Worm (Caenorhabditis elegans) whole organism, L4 larva: ENCODE measurements around the gene T16G12.8.

Source experiments
- F26F4.8 ChIP-seq: fragments of 200-800 bp; sonication (Bioruptor generic); conservative IDR thresholded peaks from 2 replicates; pipeline ENCODE4 v1.3.6; 2022; ENCODE audit warnings: missing genetic modification characterization, missing compliant biosample characterization
- F44E2.7 ChIP-seq: fragments of 200-800 bp; sonication (Bioruptor generic); IDR thresholded peaks from 2 replicates; pipeline ENCODE4 v2.1.2; 2022; ENCODE audit warnings: missing genetic modification characterization, missing compliant biosample characterization
- T20F7.1 ChIP-seq: fragments of 200-800 bp; sonication (Bioruptor generic); optimal IDR thresholded peaks from 2 replicates; lab custom pipeline; 2018; ENCODE audit warnings: mild to moderate bottlenecking, missing genetic modification characterization, missing compliant biosample characterization
- Y5F2A.4 ChIP-seq: fragments of 200-800 bp; sonication (Bioruptor generic); optimal IDR thresholded peaks from 2 replicates; lab custom pipeline; 2018; ENCODE audit warnings: mild to moderate bottlenecking, missing genetic modification characterization, missing compliant biosample characterization
- Y75B8A.6 ChIP-seq: fragments of 200-800 bp; sonication (Bioruptor generic); IDR thresholded peaks from 2 replicates; pipeline ENCODE4 v1.3.6; 2022; ENCODE audit warnings: missing genetic modification reagents, missing genetic modification characterization, missing compliant biosample characterization
- aly-2 ChIP-seq: sonication (generic microtip); optimal IDR thresholded peaks from 2 replicates; lab custom pipeline; 2018; ENCODE audit warnings: missing biosample characterization, missing genetic modification characterization
- attf-4 ChIP-seq: sonication (generic microtip); optimal IDR thresholded peaks from 3 replicates; lab custom pipeline; 2017; ENCODE audit warnings: missing biosample characterization, missing genetic modification characterization
- ceh-20 ChIP-seq: fragments of 200-800 bp; sonication (Bioruptor generic); IDR thresholded peaks from 2 replicates; pipeline ENCODE4 v1.3.6; 2022; ENCODE audit warnings: missing genetic modification reagents, missing genetic modification characterization, missing compliant biosample characterization
- ceh-82 ChIP-seq: sonication (generic microtip); optimal IDR thresholded peaks from 2 replicates; lab custom pipeline; 2017; ENCODE audit warnings: missing biosample characterization, missing genetic modification characterization
- ces-1 ChIP-seq: fragments of 150-350 bp; sonication (generic microtip); optimal IDR thresholded peaks from 4 replicates; lab custom pipeline; 2014; ENCODE audit warnings: missing biosample characterization, missing genetic modification reagents, missing genetic modification characterization
- cey-2 ChIP-seq: sonication (generic microtip); optimal IDR thresholded peaks from 3 replicates; lab custom pipeline; 2017; ENCODE audit warnings: missing genetic modification characterization, mild to moderate bottlenecking, missing compliant biosample characterization, antibody characterized with exemption, borderline replicate concordance; ENCODE audit not compliant: insufficient read depth
- daf-19 ChIP-seq: fragments of 200-800 bp; sonication (Bioruptor generic); conservative IDR thresholded peaks from 2 replicates; pipeline ENCODE4 v1.3.6; 2022; ENCODE audit warnings: missing genetic modification characterization, missing compliant biosample characterization
- dmd-6 ChIP-seq: fragments of 200-800 bp; sonication (Bioruptor generic); IDR thresholded peaks from 2 replicates; pipeline ENCODE4 v1.3.6; 2022; ENCODE audit warnings: missing genetic modification reagents, missing genetic modification characterization, missing compliant biosample characterization
- dpl-1 ChIP-seq: fragments of 150-350 bp; optimal IDR thresholded peaks from 2 replicates; lab custom pipeline; 2014; ENCODE audit warnings: missing biosample characterization, missing genetic modification reagents, missing genetic modification characterization
- duxl-1 ChIP-seq: sonication (generic microtip); optimal IDR thresholded peaks from 2 replicates; lab custom pipeline; 2016; ENCODE audit warnings: mild to moderate bottlenecking, missing genetic modification characterization, moderate library complexity, missing compliant biosample characterization; ENCODE audit not compliant: poor library complexity
- gei-8 ChIP-seq: fragments of 200-800 bp; sonication (Bioruptor generic); optimal IDR thresholded peaks from 2 replicates; lab custom pipeline; 2018; ENCODE audit warnings: mild to moderate bottlenecking, missing genetic modification characterization, missing compliant biosample characterization
- hlh-30 ChIP-seq: sonication (generic microtip); optimal IDR thresholded peaks from 2 replicates; lab custom pipeline; 2017; ENCODE audit warnings: antibody characterized with exemption, mild to moderate bottlenecking, missing genetic modification characterization, missing compliant biosample characterization; ENCODE audit not compliant: insufficient read depth
- lin-29 ChIP-seq: fragments of 200-800 bp; sonication (Bioruptor generic); IDR thresholded peaks from 2 replicates; pipeline ENCODE4 v1.3.6; 2022; ENCODE audit warnings: missing genetic modification reagents, missing genetic modification characterization, missing compliant biosample characterization
- lin-38 ChIP-seq: fragments of 200-800 bp; sonication (Bioruptor generic); IDR thresholded peaks from 2 replicates; pipeline ENCODE4 v1.3.6; 2022; ENCODE audit warnings: missing genetic modification reagents, missing genetic modification characterization, missing compliant biosample characterization
- lin-39 ChIP-seq: fragments of 150-350 bp; optimal IDR thresholded peaks from 2 replicates; lab custom pipeline; 2014; ENCODE audit warnings: missing biosample characterization, missing genetic modification reagents, missing genetic modification characterization
- lir-3 ChIP-seq: sonication (generic microtip); optimal IDR thresholded peaks from 2 replicates; lab custom pipeline; 2016; ENCODE audit warnings: mild to moderate bottlenecking, missing genetic modification characterization, missing compliant biosample characterization
- lsy-2 ChIP-seq, 2 experiments: fragments of 150-350 bp in 1 of 2; sonication (generic microtip) in 1 of 2; optimal IDR thresholded peaks; 2 replicates each; lab custom pipeline; 2014 to 2017; ENCODE audit warnings: missing biosample characterization in 2 of 2, missing genetic modification characterization in 2 of 2
- madf-9 ChIP-seq: fragments of 200-800 bp; sonication (Bioruptor generic); conservative IDR thresholded peaks from 2 replicates; pipeline ENCODE4 v1.3.6; 2022; ENCODE audit warnings: missing genetic modification reagents, missing genetic modification characterization, missing compliant biosample characterization
- mes-2 ChIP-seq: sonication (generic microtip); optimal IDR thresholded peaks from 2 replicates; lab custom pipeline; 2016; ENCODE audit warnings: missing genotype, mild to moderate bottlenecking, missing genetic modification characterization, missing compliant biosample characterization; ENCODE audit not compliant: poor library complexity, severe bottlenecking
- mxl-2 ChIP-seq: fragments of 200-800 bp; sonication (Bioruptor generic); conservative IDR thresholded peaks from 2 replicates; pipeline ENCODE4 v1.3.6; 2022; ENCODE audit warnings: missing genetic modification reagents, missing genetic modification characterization, missing compliant biosample characterization
- nhr-11 ChIP-seq: fragments of 150-350 bp; optimal IDR thresholded peaks from 2 replicates; lab custom pipeline; 2014; ENCODE audit warnings: missing biosample characterization, missing genetic modification characterization
- nhr-111 ChIP-seq: fragments of 200-800 bp; sonication (Bioruptor generic); optimal IDR thresholded peaks from 2 replicates; lab custom pipeline; 2018; ENCODE audit warnings: mild to moderate bottlenecking, missing genetic modification characterization, missing compliant biosample characterization
- nhr-237 ChIP-seq: sonication (generic microtip); optimal IDR thresholded peaks from 2 replicates; lab custom pipeline; 2017; ENCODE audit warnings: missing biosample characterization, missing genetic modification characterization
- nhr-77 ChIP-seq: fragments of 150-350 bp; optimal IDR thresholded peaks from 2 replicates; lab custom pipeline; 2014; ENCODE audit warnings: missing biosample characterization, missing genetic modification characterization
- pha-4 ChIP-seq, 2 experiments: fragments of 150-350 bp in 1 of 2; fragments of 200-800 bp in 1 of 2; sonication (Bioruptor generic) in 1 of 2; IDR thresholded peaks in 1 of 2; optimal IDR thresholded peaks in 1 of 2; 2 replicates each; pipeline versions ENCODE4 v1.3.6 to Lab custom; 2014 to 2022; ENCODE audit warnings: missing genetic modification characterization in 2 of 2, missing genetic modification reagents in 2 of 2, missing biosample characterization in 1 of 2, missing compliant biosample characterization in 1 of 2
- pqm-1 ChIP-seq: sonication (generic microtip); optimal IDR thresholded peaks from 2 replicates; lab custom pipeline; 2017; ENCODE audit warnings: missing biosample characterization, missing genetic modification characterization
- saeg-2 ChIP-seq: fragments of 200-800 bp; sonication (Bioruptor generic); IDR thresholded peaks from 2 replicates; pipeline ENCODE4 v1.3.6; 2022; ENCODE audit warnings: missing genetic modification reagents, missing genetic modification characterization, missing compliant biosample characterization
- set-16 ChIP-seq: fragments of 200-800 bp; sonication (Bioruptor generic); IDR thresholded peaks from 2 replicates; pipeline ENCODE4 v1.3.6; 2022; ENCODE audit warnings: missing genetic modification reagents, missing genetic modification characterization, missing compliant biosample characterization
- unc-130 ChIP-seq: sonication (generic microtip); optimal IDR thresholded peaks from 2 replicates; lab custom pipeline; 2016; ENCODE audit warnings: missing genetic modification reagents, missing genetic modification characterization, missing compliant biosample characterization
- vab-7 ChIP-seq: fragments of 200-800 bp; sonication (Bioruptor generic); IDR thresholded peaks from 2 replicates; pipeline ENCODE4 v1.3.6; 2022; ENCODE audit warnings: missing genetic modification reagents, missing genetic modification characterization, missing compliant biosample characterization
- zfp-3 ChIP-seq: fragments of 200-800 bp; sonication (Bioruptor generic); conservative IDR thresholded peaks from 2 replicates; pipeline ENCODE4 v1.3.6; 2022; ENCODE audit warnings: missing genetic modification reagents, missing genetic modification characterization, missing compliant biosample characterization

T16G12.8 gene

DNA sequence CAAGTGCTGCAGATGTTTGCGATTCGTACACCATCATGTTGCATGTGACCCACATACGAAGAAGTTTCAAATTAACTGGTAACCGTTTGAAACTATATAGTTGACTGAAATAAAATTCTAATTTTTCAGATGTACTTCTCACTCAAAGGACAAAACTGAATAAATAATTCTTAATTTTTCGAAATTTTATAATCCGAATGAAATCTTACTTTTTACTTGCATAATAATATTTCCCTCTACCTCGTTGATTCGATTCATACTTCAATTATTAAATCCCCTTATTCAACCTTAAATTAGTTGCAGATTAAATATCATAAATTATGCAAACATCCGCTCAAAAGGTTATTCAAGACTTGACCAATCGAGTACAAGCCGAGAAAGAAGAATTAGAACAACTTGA lies 26.9 kb downstream of the T16G12.8 start, which contains the start of gene T16H12.2:
Gene T16H12.2, plus strand, starts transcription at position 301 of the 400 bp plus-strand sequence.
- no peak for TF ChIP-seq duxl-1 (tag; lab: Kevin White, UChicago)
- no peak for TF ChIP-seq unc-130
- no peak for TF ChIP-seq daf-19 (GFP tag; lab: Robert Waterston, UW)
- TF ChIP-seq cey-2 (tag; lab: Kevin White, UChicago), result no peak
- TF ChIP-seq saeg-2 (GFP tag; lab: Robert Waterston, UW), result no peak
- TF ChIP-seq ceh-20 (GFP tag; lab: Robert Waterston, UW), result no peak
- TF ChIP-seq lin-29 (GFP tag; lab: Robert Waterston, UW), result no peak
- no peak for TF ChIP-seq dmd-6 (GFP tag; lab: Robert Waterston, UW)
- no peak for TF ChIP-seq T20F7.1 (GFP tag; lab: Kevin White, UChicago)
- TF ChIP-seq lir-3 (tag; lab: Kevin White, UChicago), result no peak
- TF ChIP-seq Y5F2A.4 (GFP tag; lab: Kevin White, UChicago), result no peak
- TF ChIP-seq nhr-237 (tag; lab: Kevin White, UChicago), result no peak
- no peak for TF ChIP-seq gei-8 (GFP tag; lab: Kevin White, UChicago)
- TF ChIP-seq, all 104 proteins: peak for 0

DNA sequence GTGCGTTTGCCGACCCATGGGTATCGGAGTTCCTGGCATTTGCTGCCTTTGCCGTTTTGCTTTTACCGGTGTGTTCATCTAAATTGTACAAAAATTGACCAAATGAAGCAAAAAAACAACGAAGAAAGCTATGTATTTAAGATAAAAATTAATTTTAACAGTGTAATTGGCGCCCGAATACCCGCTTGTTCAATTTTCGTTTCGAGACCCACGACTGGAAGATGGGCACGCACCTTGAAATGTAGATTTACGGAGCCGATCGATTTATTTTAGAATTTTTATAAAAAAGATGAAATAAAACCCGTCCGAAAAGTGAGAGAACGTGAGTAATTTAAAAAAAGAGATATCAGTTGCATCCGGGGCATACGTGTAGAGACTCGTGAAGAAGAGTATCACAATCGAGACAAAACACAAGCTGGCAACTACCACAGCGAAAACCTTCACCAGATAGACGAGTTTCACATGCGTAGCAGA lies 29.4 kb downstream of the T16G12.8 start, which contains the start of gene hal-2:
Gene hal-2, minus strand, starts transcription at position 424 of the 474 bp plus-strand sequence.
- no peak for TF ChIP-seq nhr-111 (GFP tag; lab: Kevin White, UChicago)
- TF ChIP-seq madf-9 (GFP tag; lab: Robert Waterston, UW), result no peak
- TF ChIP-seq ceh-82, result no peak
- no peak for TF ChIP-seq vab-7 (GFP tag; lab: Robert Waterston, UW)
- TF ChIP-seq attf-4 (tag; lab: Kevin White, UChicago), result no peak
- TF ChIP-seq daf-19 (GFP tag; lab: Robert Waterston, UW), result no peak
- TF ChIP-seq nhr-11 (tag; lab: Kevin White, UChicago), result no peak
- TF ChIP-seq Y5F2A.4 (GFP tag; lab: Kevin White, UChicago), result no peak
- TF ChIP-seq duxl-1 (tag; lab: Kevin White, UChicago), result no peak
- no peak for TF ChIP-seq set-16 (GFP tag; lab: Robert Waterston, UW)
- no peak for TF ChIP-seq T20F7.1 (GFP tag; lab: Kevin White, UChicago)
- no peak for TF ChIP-seq aly-2 (tag; lab: Kevin White, UChicago)
- TF ChIP-seq lin-39, result no peak
- TF ChIP-seq Y75B8A.6 (GFP tag; lab: Robert Waterston, UW), result no peak
- no peak for TF ChIP-seq zfp-3
- TF ChIP-seq lin-38, result no peak
- no peak for TF ChIP-seq nhr-77 (tag; lab: Kevin White, UChicago)

DNA sequence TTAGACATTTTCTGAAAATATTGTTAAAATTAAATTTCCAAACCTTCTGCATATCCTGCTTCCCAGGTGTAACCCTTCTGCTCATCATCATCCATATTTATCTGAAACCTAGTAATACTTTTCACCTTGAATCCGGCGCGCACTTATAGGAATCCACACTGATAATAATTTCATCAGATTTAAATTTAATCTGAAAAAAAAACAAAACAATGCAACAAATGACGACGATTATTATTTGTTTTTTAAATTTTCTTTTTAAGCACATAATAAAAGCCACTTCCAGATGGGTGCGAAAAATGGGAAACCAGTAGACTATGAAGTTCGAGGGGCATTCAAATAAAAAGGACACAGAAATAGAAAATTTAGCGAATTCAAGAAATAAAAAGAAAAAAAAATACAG lies 31.6 kb downstream of the T16G12.8 start, which contains the start of gene gtf-2H2C:
Gene gtf-2H2C, minus strand, starts transcription at position 101 of the 400 bp plus-strand sequence.
- TF ChIP-seq pha-4 (GFP tag; IDR thresholded peaks at IDR 0.05; lab: Robert Waterston, UW) (peak; percentile 7; the same call in 1 of the 2 replicates), pha-4 (tag; optimal IDR thresholded peaks at IDR 0.05; lab: Kevin White, UChicago) (no peak), Y5F2A.4 (GFP tag; lab: Kevin White, UChicago) (no peak), F44E2.7 (no peak)

DNA sequence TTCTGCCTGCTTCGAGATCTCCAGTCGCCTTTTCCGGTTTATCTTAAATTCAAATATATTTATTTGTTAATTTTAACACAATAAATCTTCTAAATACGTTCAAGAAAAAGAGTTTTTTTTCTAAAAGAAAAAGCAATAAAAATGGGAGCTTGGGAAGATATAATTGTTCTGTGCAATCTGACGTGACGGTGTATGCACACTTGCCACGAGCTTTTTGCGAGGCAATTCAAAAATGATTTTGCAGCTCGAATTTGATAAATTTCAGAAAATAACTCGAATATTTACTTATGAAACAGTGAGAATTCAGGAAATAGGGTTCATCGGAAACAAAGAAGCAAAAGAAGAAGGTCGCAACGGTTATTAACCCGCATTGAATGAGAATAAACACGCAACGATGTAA lies 34.0 kb downstream of the T16G12.8 start:
- TF ChIP-seq pqm-1 (tag; lab: Kevin White, UChicago), result no peak
- TF ChIP-seq lin-38, result 0 out of 2 replicates have a peak, but pooled peaks have one; percentile 21
- TF ChIP-seq mxl-2 (GFP tag; lab: Robert Waterston, UW), result no peak
- TF ChIP-seq ces-1 (GFP tag; lab: Kevin White, UChicago), result no peak
- peak; percentile 11 for TF ChIP-seq hlh-30
- TF ChIP-seq mes-2 (tag; lab: Kevin White, UChicago), result peak; percentile 58
- peak; percentile 69 for TF ChIP-seq dpl-1 (GFP tag; lab: Kevin White, UChicago)
- TF ChIP-seq F26F4.8, result no peak
- TF ChIP-seq lsy-2 (tag; optimal IDR thresholded peaks at IDR 0.05; lab: Kevin White, UChicago), result peak in 1 of 2 experiments; percentile 47
